Worm (Caenorhabditis elegans): ENCODE results near the gene atg-13.

atg-13 gene

ce11 chrIII:8129195-8129594 lies 28.8 kb downstream of the atg-13 start:
- TF ChIP-seq mcd-1 (GFP tag; IDR thresholded peaks at IDR 0.05), result 0 out of 2 replicates have a peak, but pooled peaks have one; percentile 9
- TF ChIP-seq tlf-1 (GFP tag; optimal IDR thresholded peaks at IDR 0.05), result peak; percentile 39
- peak; percentile 73 for TF ChIP-seq madf-6 (GFP tag; IDR thresholded peaks at IDR 0.05)
- peak; percentile 50; the same call in 1 of the 2 replicates for TF ChIP-seq nfyb-1 (GFP tag; IDR thresholded peaks at IDR 0.05)
- TF ChIP-seq lin-26 (GFP tag; IDR thresholded peaks at IDR 0.05), result peak; percentile 58; the same call in 1 of the 2 replicates
- TF ChIP-seq F39B2.1 (GFP tag; IDR thresholded peaks at IDR 0.05), result peak; percentile 78; the same call in 1 of the 2 replicates
- no peak for TF ChIP-seq lin-35 (GFP tag; optimal IDR thresholded peaks at IDR 0.05)
- TF ChIP-seq tbp1 (GFP tag; optimal IDR thresholded peaks at IDR 0.05), result peak; percentile 32
- TF ChIP-seq xnd-1 (tag; optimal IDR thresholded peaks at IDR 0.05), result no peak
- TF ChIP-seq him-1 (tag; optimal IDR thresholded peaks at IDR 0.05), result peak; percentile 67
- TF ChIP-seq lin-54 (GFP tag; optimal IDR thresholded peaks at IDR 0.05), result peak; percentile 37
- no peak for TF ChIP-seq pha-4 (tag; optimal IDR thresholded peaks at IDR 0.05)
- TF ChIP-seq madf-8 (GFP tag; conservative IDR thresholded peaks at IDR 0.05), result 0 out of 2 replicates have a peak, but pooled peaks have one; percentile 9
- no peak for TF ChIP-seq egrh-3 (GFP tag; IDR thresholded peaks at IDR 0.05)
- TF ChIP-seq ceh-27 (GFP tag; optimal IDR thresholded peaks at IDR 0.05), result no peak
- peak; percentile 79 for TF ChIP-seq ekl-4 (GFP tag; IDR thresholded peaks at IDR 0.05)
- 0 out of 2 replicates have a peak, but pooled peaks have one; percentile 12 for TF ChIP-seq nfya-2 (GFP tag; IDR thresholded peaks at IDR 0.05)
- no peak for TF ChIP-seq ama-1 (optimal IDR thresholded peaks at IDR 0.05)
- peak in 1 of 2 experiments; percentile 35 for TF ChIP-seq ama-1 (GFP tag; optimal IDR thresholded peaks at IDR 0.05)
- no peak for TF ChIP-seq cebp-1 (GFP tag; IDR thresholded peaks at IDR 0.05)
- TF ChIP-seq cebp-1 (tag; optimal IDR thresholded peaks at IDR 0.05), result peak; percentile 6
- TF ChIP-seq snpc-3.4 (tag; optimal IDR thresholded peaks at IDR 0.05), result peak; percentile 4
- TF ChIP-seq hsf-1 (GFP tag; IDR thresholded peaks at IDR 0.05), result peak; percentile 74
- TF ChIP-seq B0019.2 (GFP tag; conservative IDR thresholded peaks at IDR 0.05), result no peak
- TF ChIP-seq ceh-100 (GFP tag; IDR thresholded peaks at IDR 0.05), result peak; percentile 20; the same call in 1 of the 2 replicates
- TF ChIP-seq rec-8 (tag; optimal IDR thresholded peaks at IDR 0.05), result peak in 1 of 2 experiments; percentile 5
- no peak for TF ChIP-seq repo-1 (tag; optimal IDR thresholded peaks at IDR 0.05)
- TF ChIP-seq ccch-3 (GFP tag; optimal IDR thresholded peaks at IDR 0.05), result no peak
- TF ChIP-seq gei-17 (GFP tag; optimal IDR thresholded peaks at IDR 0.05), result no peak
- peak; percentile 56 for TF ChIP-seq athp-1 (tag; optimal IDR thresholded peaks at IDR 0.05)
- no peak for TF ChIP-seq snpc-4 (GFP tag; optimal IDR thresholded peaks at IDR 0.05)
- TF ChIP-seq snpc-4 (tag; optimal IDR thresholded peaks at IDR 0.05), result peak in 2 of 4 experiments; percentile 8 to 29
- TF ChIP-seq ztf-18 (tag; optimal IDR thresholded peaks at IDR 0.05), result peak; percentile 8
- peak; percentile 34; the same call in 1 of the 2 replicates for TF ChIP-seq D2030.7 (GFP tag; IDR thresholded peaks at IDR 0.05)
- TF ChIP-seq madf-3 (GFP tag; IDR thresholded peaks at IDR 0.05), result peak; percentile 74; the same call in 1 of the 2 replicates
- 0 out of 2 replicates have a peak, but pooled peaks have one; percentile 67 for TF ChIP-seq ceh-58 (GFP tag; IDR thresholded peaks at IDR 0.05)
- no peak for TF ChIP-seq nhr-27 (tag; optimal IDR thresholded peaks at IDR 0.05)
- TF ChIP-seq nhr-120 (GFP tag; IDR thresholded peaks at IDR 0.05), result no peak
- peak; percentile 31; the same call in 1 of the 2 replicates for TF ChIP-seq C17E4.6 (GFP tag; IDR thresholded peaks at IDR 0.05)
- TF ChIP-seq dox-1 (GFP tag; IDR thresholded peaks at IDR 0.05), result no peak
- TF ChIP-seq rcor-1 (GFP tag; IDR thresholded peaks at IDR 0.05), result peak; percentile 68; the same call in 1 of the 2 replicates
- TF ChIP-seq Y56A3A.18 (GFP tag; IDR thresholded peaks at IDR 0.05), result 0 out of 2 replicates have a peak, but pooled peaks have one; percentile 54
- TF ChIP-seq B0336.3 (GFP tag; IDR thresholded peaks at IDR 0.05), result peak; percentile 64; the same call in 1 of the 2 replicates
- peak; percentile 67 for TF ChIP-seq F49E8.2 (tag; optimal IDR thresholded peaks at IDR 0.05; ENCODE audit: insufficient read depth)
- peak; percentile 57 for TF ChIP-seq F33H1.4 (GFP tag; IDR thresholded peaks at IDR 0.05)
- TF ChIP-seq hrde-1 (tag; optimal IDR thresholded peaks at IDR 0.05; ENCODE audit: borderline replicate concordance), result peak; percentile 83
- no peak for TF ChIP-seq ceh-91 (GFP tag; IDR thresholded peaks at IDR 0.05)
- TF ChIP-seq hmg-20 (GFP tag; IDR thresholded peaks at IDR 0.05), result 0 out of 2 replicates have a peak, but pooled peaks have one; percentile 18
